Worm (Caenorhabditis elegans) whole organism, mixed stage, embryonic: ENCODE data around the gene T22C8.4.

Experiments used
- ceh-39 ChIP-seq: fragments of 150-350 bp; optimal IDR thresholded peaks from 2 replicates; lab custom pipeline; 2014; ENCODE audit warnings: missing biosample characterization, missing genetic modification characterization
- ces-1 ChIP-seq: fragments of 150-350 bp; optimal IDR thresholded peaks from 2 replicates; lab custom pipeline; 2014; ENCODE audit warnings: missing biosample characterization, missing genetic modification reagents, missing genetic modification characterization
- elt-1 ChIP-seq: sonication (generic microtip); optimal IDR thresholded peaks from 2 replicates; lab custom pipeline; 2017; ENCODE audit warnings: missing genetic modification characterization, mild to moderate bottlenecking, missing compliant biosample characterization, antibody characterized with exemption, moderate library complexity, borderline replicate concordance; ENCODE audit not compliant: insufficient read depth
- elt-3 ChIP-seq: fragments of 150-350 bp; optimal IDR thresholded peaks from 2 replicates; lab custom pipeline; 2014; ENCODE audit warnings: missing biosample characterization, missing genetic modification characterization
- flh-1 ChIP-seq: fragments of 200-800 bp; sonication (Bioruptor generic); optimal IDR thresholded peaks from 2 replicates; lab custom pipeline; 2018; ENCODE audit warnings: mild to moderate bottlenecking, missing genetic modification characterization, moderate library complexity, missing compliant biosample characterization
- lin-13 ChIP-seq: fragments of 150-350 bp; optimal IDR thresholded peaks from 2 replicates; lab custom pipeline; 2014; ENCODE audit warnings: missing biosample characterization, missing genetic modification characterization
- lsy-2 ChIP-seq: fragments of 150-350 bp; optimal IDR thresholded peaks from 2 replicates; lab custom pipeline; 2014; ENCODE audit warnings: missing biosample characterization, missing genetic modification characterization
- mab-5 ChIP-seq: fragments of 150-350 bp; optimal IDR thresholded peaks from 2 replicates; lab custom pipeline; 2014; ENCODE audit warnings: missing biosample characterization, missing genetic modification characterization
- nhr-237 ChIP-seq: fragments of 150-350 bp; optimal IDR thresholded peaks from 2 replicates; lab custom pipeline; 2014; ENCODE audit warnings: missing biosample characterization, missing genetic modification characterization
- nhr-28 ChIP-seq: fragments of 150-350 bp; optimal IDR thresholded peaks from 2 replicates; lab custom pipeline; 2014; ENCODE audit warnings: missing biosample characterization, missing genetic modification characterization
- snpc-4 ChIP-seq: fragments of 150-350 bp; optimal IDR thresholded peaks from 2 replicates; lab custom pipeline; 2014; ENCODE audit warnings: missing biosample characterization, missing genetic modification characterization
- unc-120 ChIP-seq: sonication (generic microtip); optimal IDR thresholded peaks from 2 replicates; lab custom pipeline; 2017; ENCODE audit warnings: missing genetic modification characterization, missing compliant biosample characterization; ENCODE audit not compliant: poor library complexity, severe bottlenecking
- unc-39 ChIP-seq: fragments of 150-350 bp; optimal IDR thresholded peaks from 2 replicates; lab custom pipeline; 2014; ENCODE audit warnings: missing biosample characterization, missing genetic modification characterization

- TF ChIP-seq flh-1 (GFP tag; lab: Kevin White, UChicago) (no peak), mab-5 (tag; lab: Kevin White, UChicago) (no peak), unc-39 (tag; lab: Kevin White, UChicago) (no peak), lin-13 (tag; lab: Kevin White, UChicago) (no peak), ceh-39 (tag; lab: Kevin White, UChicago) (no peak), lsy-2 (no peak), ces-1 (GFP tag; lab: Kevin White, UChicago) (no peak), snpc-4 (no peak), nhr-237 (tag; lab: Kevin White, UChicago) (no peak), unc-120 (tag; lab: Kevin White, UChicago) (no peak), elt-1 (no peak), elt-3 (tag; lab: Kevin White, UChicago) (no peak), nhr-28 (tag; lab: Kevin White, UChicago) (no peak)
Measured at ce11 chrII:8590684-8591083, 32.6 kb downstream of the T22C8.4 start, which contains the start of gene aptf-4.
